Fruit fly (Drosophila melanogaster) whole organism, wandering third instar larva: Measurements from ENCODE around the gene RtcB.

Source experiments
- CG32264 ChIP-seq: fragments of 200-800 bp; sonication (Bioruptor generic); optimal IDR thresholded peaks from 2 replicates; lab custom pipeline; 2016; ENCODE audit warnings: missing biosample characterization, missing genetic modification characterization
- CrebA ChIP-seq: fragments of 200-800 bp; sonication (Bioruptor generic); optimal IDR thresholded peaks from 2 replicates; lab custom pipeline; 2016; ENCODE audit warnings: missing biosample characterization, mild to moderate bottlenecking, missing genetic modification characterization, borderline replicate concordance
- Dfd ChIP-seq: fragments of >200 bp; optimal IDR thresholded peaks from 2 replicates; lab custom pipeline; 2017; ENCODE audit warnings: missing biosample characterization, missing genetic modification characterization
- GATAd ChIP-seq: sonication (Bioruptor generic); optimal IDR thresholded peaks from 2 replicates; lab custom pipeline; 2016; ENCODE audit warnings: missing biosample characterization, missing genetic modification characterization
- Hnf4 ChIP-seq: fragments of 200-800 bp; sonication (Bioruptor generic); optimal IDR thresholded peaks from 2 replicates; lab custom pipeline; 2016; ENCODE audit warnings: missing biosample characterization, mild to moderate bottlenecking, missing genetic modification characterization
- Jra ChIP-seq: sonication (Bioruptor generic); optimal IDR thresholded peaks from 2 replicates; lab custom pipeline; 2016; ENCODE audit warnings: missing biosample characterization, missing genetic modification characterization
- Mio ChIP-seq: sonication (Bioruptor generic); optimal IDR thresholded peaks from 2 replicates; lab custom pipeline; 2016; ENCODE audit warnings: missing biosample characterization, missing genetic modification characterization
- Myc ChIP-seq: fragments of >200 bp; optimal IDR thresholded peaks from 2 replicates; lab custom pipeline; 2017
- OdsH ChIP-seq: fragments of 200-800 bp; sonication (Bioruptor generic); optimal IDR thresholded peaks from 2 replicates; lab custom pipeline; 2016; ENCODE audit warnings: missing biosample characterization, mild to moderate bottlenecking, missing genetic modification characterization
- Rel ChIP-seq, 2 experiments: fragments of 200-800 bp; sonication (Bioruptor generic) in 1 of 2; optimal IDR thresholded peaks; 2 replicates in 1 of 2; 3 replicates in 1 of 2; lab custom pipeline; 2016 to 2019; ENCODE audit warnings: mild to moderate bottlenecking in 2 of 2, missing biosample characterization in 2 of 2, missing genetic modification characterization in 2 of 2, moderate library complexity in 1 of 2
- Sp1 ChIP-seq: fragments of 200-800 bp; sonication (Bioruptor generic); optimal IDR thresholded peaks from 3 replicates; lab custom pipeline; 2019; ENCODE audit warnings: missing biosample characterization, mild to moderate bottlenecking, missing genetic modification characterization, moderate library complexity
- dl ChIP-seq, 2 experiments: fragments of 175-275, 200-275 bp in 1 of 2; fragments of 200-275 bp in 1 of 2; sonication (Bioruptor generic); optimal IDR thresholded peaks; lab custom pipeline; 2018; ENCODE audit warnings: mild to moderate bottlenecking in 2 of 2, missing biosample characterization in 2 of 2, missing genetic modification characterization in 2 of 2, moderate library complexity in 2 of 2; ENCODE audit not compliant: partially characterized antibody in 2 of 2, insufficient read depth in 1 of 2
- dmrt93B ChIP-seq: fragments of 200-800 bp; sonication (Bioruptor generic); optimal IDR thresholded peaks from 2 replicates; lab custom pipeline; 2018; ENCODE audit warnings: missing biosample characterization, mild to moderate bottlenecking, missing genetic modification characterization
- ey ChIP-seq: fragments of 200-800 bp; sonication (Bioruptor generic); optimal IDR thresholded peaks from 2 replicates; lab custom pipeline; 2016; ENCODE audit warnings: missing biosample characterization, missing genetic modification characterization
- fru ChIP-seq: fragments of 200-800 bp; sonication (Bioruptor generic); optimal IDR thresholded peaks from 3 replicates; lab custom pipeline; 2016; ENCODE audit warnings: missing biosample characterization, mild to moderate bottlenecking, missing genetic modification characterization
- h ChIP-seq: fragments of 200-800 bp; sonication (Bioruptor generic); optimal IDR thresholded peaks from 3 replicates; lab custom pipeline; 2016; ENCODE audit warnings: missing biosample characterization, mild to moderate bottlenecking, missing genetic modification characterization
- lola ChIP-seq: fragments of >200 bp; optimal IDR thresholded peaks from 2 replicates; lab custom pipeline; 2017; ENCODE audit warnings: missing biosample characterization, missing genetic modification characterization
- pan ChIP-seq: fragments of >200 bp; optimal IDR thresholded peaks from 2 replicates; lab custom pipeline; 2017
- psq ChIP-seq: fragments of 200-800 bp; sonication (Bioruptor generic); optimal IDR thresholded peaks from 3 replicates; lab custom pipeline; 2017; ENCODE audit warnings: missing biosample characterization, mild to moderate bottlenecking, missing genetic modification characterization, moderate library complexity
- rgr ChIP-seq: fragments of 200-800 bp; sonication (Bioruptor generic); optimal IDR thresholded peaks from 3 replicates; lab custom pipeline; 2016; ENCODE audit warnings: missing biosample characterization, mild to moderate bottlenecking, missing genetic modification characterization
- sage ChIP-seq: fragments of 200-800 bp; sonication (Bioruptor generic); optimal IDR thresholded peaks from 2 replicates; lab custom pipeline; 2016; ENCODE audit warnings: missing biosample characterization, mild to moderate bottlenecking, missing genetic modification characterization
- sv ChIP-seq: fragments of 200-800 bp; sonication (Bioruptor generic); optimal IDR thresholded peaks from 3 replicates; lab custom pipeline; 2016; ENCODE audit warnings: missing biosample characterization, missing genetic modification characterization
- usp ChIP-seq: fragments of >200 bp; optimal IDR thresholded peaks from 2 replicates; lab custom pipeline; 2017; ENCODE audit warnings: missing biosample characterization, missing genetic modification characterization
- woc ChIP-seq: sonication (Bioruptor generic); optimal IDR thresholded peaks from 2 replicates; lab custom pipeline; 2016; ENCODE audit warnings: missing biosample characterization, mild to moderate bottlenecking, missing genetic modification characterization

Gene RtcB

dm6 chr2L:19472256-19472655, 41.8 kb downstream of the RtcB start:
- TF ChIP-seq ey (GFP tag; lab: Kevin White, UChicago) (no peak), psq (no peak), dmrt93B (GFP tag; lab: Kevin White, UChicago) (no peak), Sp1 (GFP tag; lab: Kevin White, UChicago) (no peak), Rel (GFP tag; optimal IDR thresholded peaks at IDR 0.05; lab: Kevin White, UChicago) (no peak), Rel (tag; optimal IDR thresholded peaks at IDR 0.05; lab: Kevin White, UChicago) (no peak), fru (no peak), rgr (GFP tag; lab: Kevin White, UChicago) (no peak), CG32264 (no peak), Hnf4 (GFP tag; lab: Kevin White, UChicago) (no peak), Mio (GFP tag; lab: Kevin White, UChicago) (no peak), CrebA (GFP tag; lab: Kevin White, UChicago) (no peak), Jra (GFP tag; lab: Kevin White, UChicago) (no peak), sv (GFP tag; lab: Kevin White, UChicago) (no peak), usp (GFP tag; lab: Kevin White, UChicago) (no peak), woc (GFP tag; lab: Kevin White, UChicago) (no peak), GATAd (GFP tag; lab: Kevin White, UChicago) (no peak), Myc (lab: Kevin White, UChicago) (no peak), dl (GFP tag; optimal IDR thresholded peaks at IDR 0.05; lab: Kevin White, UChicago; ENCODE audit: insufficient read depth in 1 of 2, partially characterized antibody in 2 of 2) (no peak), OdsH (GFP tag; lab: Kevin White, UChicago) (no peak), lola (no peak)

dm6 chr2L:19473397-19474009, 43.1 kb downstream of the RtcB start:
- TF ChIP-seq h (GFP tag; lab: Kevin White, UChicago) (no peak), GATAd (GFP tag; lab: Kevin White, UChicago) (no peak), sage (GFP tag; lab: Kevin White, UChicago) (no peak), fru (no peak), usp (GFP tag; lab: Kevin White, UChicago) (no peak)

DNA sequence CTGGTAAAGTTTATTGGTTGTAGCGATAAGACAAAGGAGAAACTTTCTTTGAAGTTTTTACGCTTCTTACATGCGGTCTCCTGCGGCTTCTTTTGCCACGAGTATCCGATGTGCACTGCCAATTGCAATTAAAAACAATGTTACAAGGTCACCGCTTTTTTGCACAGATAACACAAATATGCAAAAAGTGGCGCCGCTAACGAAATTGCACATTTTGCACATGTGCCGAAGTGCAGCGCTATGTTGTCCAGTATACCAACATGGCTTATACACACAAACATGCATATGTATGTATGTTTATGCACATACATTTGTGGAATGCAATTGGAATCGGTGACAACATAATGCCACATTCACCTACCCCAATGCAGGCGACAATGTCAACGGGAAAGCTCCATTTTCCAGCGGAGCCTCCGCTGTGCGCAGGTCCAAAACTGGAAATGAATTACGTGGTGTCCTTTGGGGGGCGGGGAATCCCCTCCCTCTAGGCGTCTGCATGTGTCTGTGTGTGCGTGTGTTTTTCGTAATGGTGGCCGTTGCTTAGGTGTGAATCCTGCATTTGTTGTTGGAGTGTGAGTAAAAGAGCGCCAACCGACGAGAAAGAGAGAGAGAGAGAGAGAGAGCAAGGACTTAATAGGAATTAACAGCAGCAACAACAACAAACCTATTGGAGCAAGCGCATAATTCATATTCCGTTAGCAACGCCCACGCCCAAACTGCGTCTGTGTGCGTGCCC, 49.0 kb downstream of the RtcB start:
- TF ChIP-seq sage (GFP tag; lab: Kevin White, UChicago): no peak
- no peak for TF ChIP-seq Mio (GFP tag; lab: Kevin White, UChicago)

dm6 chr2L:19480406-19481334, 50.2 kb downstream of the RtcB start:
- TF ChIP-seq Dfd (GFP tag; lab: Kevin White, UChicago): peak; percentile 95
- TF ChIP-seq pan (lab: Kevin White, UChicago): no peak
- TF ChIP-seq, all 38 proteins: peak for 1
